Worm (Caenorhabditis elegans) whole organism, young adult: ENCODE results near the gene mps-2.
A peak's percentile ranks its signal among the peaks of the same experiment; 100 is the strongest.

Source experiments
- C06A6.2 ChIP-seq: fragments of 200-800 bp; sonication (Bioruptor generic); conservative IDR thresholded peaks from 2 replicates; pipeline ENCODE4 v1.3.6; 2022; ENCODE audit warnings: missing genetic modification characterization, missing compliant biosample characterization
- D2030.7 ChIP-seq: fragments of 200-800 bp; sonication (Bioruptor generic); IDR thresholded peaks from 2 replicates; pipeline ENCODE4 v1.3.6; 2022; ENCODE audit warnings: missing genetic modification reagents, missing genetic modification characterization, missing compliant biosample characterization
- F23B12.7 ChIP-seq: sonication (generic microtip); optimal IDR thresholded peaks from 2 replicates; lab custom pipeline; 2017; ENCODE audit warnings: missing genetic modification characterization, mild to moderate bottlenecking, missing compliant biosample characterization, antibody characterized with exemption, moderate library complexity; ENCODE audit not compliant: insufficient read depth
- F39B2.1 ChIP-seq: fragments of 200-800 bp; sonication (Bioruptor generic); IDR thresholded peaks from 2 replicates; pipeline ENCODE4 v1.3.6; 2022; ENCODE audit warnings: missing genetic modification reagents, missing genetic modification characterization, missing compliant biosample characterization
- F49E8.2 ChIP-seq: sonication (generic microtip); optimal IDR thresholded peaks from 3 replicates; lab custom pipeline; 2017; ENCODE audit warnings: missing genetic modification characterization, mild to moderate bottlenecking, missing compliant biosample characterization, antibody characterized with exemption, moderate library complexity; ENCODE audit not compliant: insufficient read depth
- F52B5.7 ChIP-seq: sonication (generic microtip); optimal IDR thresholded peaks from 2 replicates; lab custom pipeline; 2016; ENCODE audit warnings: mild to moderate bottlenecking, missing genetic modification characterization, missing compliant biosample characterization
- F55B11.4 ChIP-seq: sonication (generic microtip); optimal IDR thresholded peaks from 2 replicates; lab custom pipeline; 2016; ENCODE audit warnings: missing compliant biosample characterization, missing genetic modification characterization, borderline replicate concordance; ENCODE audit not compliant: insufficient read depth
- T07F8.4 ChIP-seq: sonication (generic microtip); optimal IDR thresholded peaks from 2 replicates; lab custom pipeline; 2016; ENCODE audit warnings: mild to moderate bottlenecking, missing genetic modification characterization, moderate library complexity, missing compliant biosample characterization
- T26A5.8 ChIP-seq: sonication (generic microtip); optimal IDR thresholded peaks from 2 replicates; lab custom pipeline; 2016; ENCODE audit warnings: missing genetic modification characterization, missing compliant biosample characterization
- Y53G8AR.9 ChIP-seq: fragments of 200-800 bp; sonication (Bioruptor generic); conservative IDR thresholded peaks from 2 replicates; pipeline ENCODE4 v1.3.6; 2022; ENCODE audit warnings: missing genetic modification reagents, missing genetic modification characterization, missing compliant biosample characterization
- Y79H2A.3 ChIP-seq: fragments of 200-800 bp; sonication (Bioruptor generic); conservative IDR thresholded peaks from 2 replicates; pipeline ENCODE4 v1.3.6; 2022; ENCODE audit warnings: missing genetic modification reagents, missing genetic modification characterization, missing compliant biosample characterization
- Y95B8A.8 ChIP-seq: fragments of 200-800 bp; sonication (Bioruptor generic); IDR thresholded peaks from 2 replicates; pipeline ENCODE4 v1.3.6; 2022; ENCODE audit warnings: missing genetic modification reagents, missing genetic modification characterization, missing compliant biosample characterization
- aptf-2 ChIP-seq: fragments of 200-800 bp; sonication (Bioruptor generic); conservative IDR thresholded peaks from 2 replicates; pipeline ENCODE4 v1.3.6; 2022; ENCODE audit warnings: missing genetic modification reagents, missing genetic modification characterization, missing compliant biosample characterization
- aptf-3 ChIP-seq: fragments of 200-800 bp; sonication (Bioruptor generic); IDR thresholded peaks from 2 replicates; pipeline ENCODE4 v1.3.6; 2022; ENCODE audit warnings: missing genetic modification characterization, missing compliant biosample characterization
- attf-5 ChIP-seq: fragments of 200-800 bp; sonication (Bioruptor generic); optimal IDR thresholded peaks from 2 replicates; lab custom pipeline; 2018; ENCODE audit warnings: mild to moderate bottlenecking, missing genetic modification characterization, missing compliant biosample characterization
- cebp-1 ChIP-seq, 2 experiments: fragments of 200-800 bp in 1 of 2; sonication (Bioruptor generic) in 1 of 2; sonication (generic microtip) in 1 of 2; IDR thresholded peaks in 1 of 2; optimal IDR thresholded peaks in 1 of 2; 2 replicates each; pipeline versions ENCODE4 v1.3.6 to Lab custom; 2017 to 2022; ENCODE audit warnings: missing compliant biosample characterization in 2 of 2, missing genetic modification characterization in 2 of 2, mild to moderate bottlenecking in 1 of 2, missing genetic modification reagents in 1 of 2, moderate library complexity in 1 of 2
- chd-7 ChIP-seq: sonication (generic microtip); optimal IDR thresholded peaks from 2 replicates; lab custom pipeline; 2016; ENCODE audit warnings: mild to moderate bottlenecking, missing genetic modification characterization, moderate library complexity, missing compliant biosample characterization
- dpff-1 ChIP-seq: sonication (generic microtip); optimal IDR thresholded peaks from 2 replicates; lab custom pipeline; 2017; ENCODE audit warnings: mild to moderate bottlenecking, missing genetic modification characterization, missing compliant biosample characterization
- egl-44 ChIP-seq: fragments of 200-800 bp; sonication (Bioruptor generic); IDR thresholded peaks from 2 replicates; pipeline ENCODE4 v1.3.6; 2022; ENCODE audit warnings: missing genetic modification reagents, missing genetic modification characterization, missing compliant biosample characterization
- fkh-3 ChIP-seq: sonication (generic microtip); optimal IDR thresholded peaks from 2 replicates; lab custom pipeline; 2016; ENCODE audit warnings: mild to moderate bottlenecking, missing genetic modification characterization, missing compliant biosample characterization
- him-1 ChIP-seq: sonication (generic microtip); optimal IDR thresholded peaks from 2 replicates; lab custom pipeline; 2016; ENCODE audit warnings: missing genotype, missing genetic modification reagents, missing genetic modification characterization, missing compliant biosample characterization
- hmg-1.2 ChIP-seq: fragments of 200-800 bp; sonication (Bioruptor generic); IDR thresholded peaks from 2 replicates; pipeline ENCODE4 v1.3.6; 2022; ENCODE audit warnings: missing genetic modification reagents, missing genetic modification characterization, missing compliant biosample characterization
- hmg-20 ChIP-seq: fragments of 200-800 bp; sonication (Bioruptor generic); IDR thresholded peaks from 2 replicates; pipeline ENCODE4 v1.3.6; 2022; ENCODE audit warnings: missing genetic modification reagents, missing genetic modification characterization, missing compliant biosample characterization
- lag-1 ChIP-seq: fragments of 200-800 bp; sonication (Bioruptor generic); IDR thresholded peaks from 2 replicates; pipeline ENCODE4 v1.3.6; 2022; ENCODE audit warnings: missing genetic modification reagents, missing genetic modification characterization, missing compliant biosample characterization
- lin-35 ChIP-seq, 3 experiments: fragments of 150-350 bp in 2 of 3; sonication (generic microtip) in 1 of 3; optimal IDR thresholded peaks; 2 replicates each; lab custom pipeline; 2014 to 2018; ENCODE audit warnings: missing biosample characterization in 3 of 3, missing genetic modification characterization in 3 of 3, missing genetic modification reagents in 3 of 3
- lir-1 ChIP-seq: fragments of 200-800 bp; sonication (Bioruptor generic); conservative IDR thresholded peaks from 2 replicates; pipeline ENCODE4 v1.3.6; 2022; ENCODE audit warnings: missing genetic modification reagents, missing genetic modification characterization, missing compliant biosample characterization
- madf-10 ChIP-seq: sonication (generic microtip); optimal IDR thresholded peaks from 2 replicates; lab custom pipeline; 2016; ENCODE audit warnings: mild to moderate bottlenecking, missing genetic modification characterization, missing compliant biosample characterization
- mes-4 ChIP-seq: sonication (generic microtip); optimal IDR thresholded peaks from 2 replicates; lab custom pipeline; 2016; ENCODE audit warnings: missing genotype, missing genetic modification characterization, missing compliant biosample characterization
- mxl-1 ChIP-seq: sonication (generic microtip); optimal IDR thresholded peaks from 2 replicates; lab custom pipeline; 2016; ENCODE audit warnings: missing genetic modification characterization, missing compliant biosample characterization
- nhr-120 ChIP-seq: fragments of 200-800 bp; sonication (Bioruptor generic); IDR thresholded peaks from 2 replicates; pipeline ENCODE4 v1.3.6; 2022; ENCODE audit warnings: missing genetic modification characterization, missing compliant biosample characterization
- nhr-179 ChIP-seq: sonication (generic microtip); optimal IDR thresholded peaks from 2 replicates; lab custom pipeline; 2016; ENCODE audit warnings: mild to moderate bottlenecking, missing genetic modification characterization, missing compliant biosample characterization
- nhr-27 ChIP-seq: fragments of 200-800 bp; sonication (Bioruptor generic); optimal IDR thresholded peaks from 2 replicates; lab custom pipeline; 2018; ENCODE audit warnings: mild to moderate bottlenecking, missing genetic modification characterization, moderate library complexity, missing compliant biosample characterization
- pha-4 ChIP-seq: fragments of 150-350 bp; sonication (generic microtip); optimal IDR thresholded peaks from 2 replicates; lab custom pipeline; 2014; ENCODE audit warnings: missing biosample characterization, missing genetic modification reagents, missing genetic modification characterization
- repo-1 ChIP-seq: sonication (generic microtip); optimal IDR thresholded peaks from 2 replicates; lab custom pipeline; 2017; ENCODE audit warnings: mild to moderate bottlenecking, missing genetic modification characterization, missing compliant biosample characterization
- snpc-1.1 ChIP-seq: sonication (generic microtip); optimal IDR thresholded peaks from 2 replicates; lab custom pipeline; 2017; ENCODE audit warnings: missing genetic modification characterization, mild to moderate bottlenecking, missing compliant biosample characterization, antibody characterized with exemption, moderate library complexity, missing genotype, missing genetic modification reagents; ENCODE audit not compliant: insufficient read depth
- snpc-1.3 ChIP-seq: sonication (generic microtip); optimal IDR thresholded peaks from 2 replicates; lab custom pipeline; 2017; ENCODE audit warnings: missing genetic modification characterization, mild to moderate bottlenecking, missing compliant biosample characterization, antibody characterized with exemption, moderate library complexity, missing genotype, missing genetic modification reagents; ENCODE audit not compliant: insufficient read depth
- tlf-1 ChIP-seq: fragments of 200-800 bp; sonication (Bioruptor generic); optimal IDR thresholded peaks from 2 replicates; lab custom pipeline; 2018; ENCODE audit warnings: mild to moderate bottlenecking, missing genetic modification characterization, missing compliant biosample characterization
- unc-130 ChIP-seq: sonication (generic microtip); optimal IDR thresholded peaks from 2 replicates; lab custom pipeline; 2016; ENCODE audit warnings: missing genetic modification reagents, missing genetic modification characterization, missing compliant biosample characterization
- unc-62 ChIP-seq: fragments of 150-350 bp; optimal IDR thresholded peaks from 2 replicates; lab custom pipeline; 2014; ENCODE audit warnings: missing biosample characterization, missing genetic modification reagents, missing genetic modification characterization
- ztf-25 ChIP-seq: fragments of 200-800 bp; sonication (Bioruptor generic); IDR thresholded peaks from 2 replicates; pipeline ENCODE4 v1.3.6; 2022; ENCODE audit warnings: missing genetic modification reagents, missing genetic modification characterization, missing compliant biosample characterization
- ztf-28 ChIP-seq: fragments of 200-800 bp; sonication (Bioruptor generic); IDR thresholded peaks from 2 replicates; pipeline ENCODE4 v1.3.6; 2022; ENCODE audit warnings: missing genetic modification reagents, missing genetic modification characterization, missing compliant biosample characterization

The mps-2 gene

DNA sequence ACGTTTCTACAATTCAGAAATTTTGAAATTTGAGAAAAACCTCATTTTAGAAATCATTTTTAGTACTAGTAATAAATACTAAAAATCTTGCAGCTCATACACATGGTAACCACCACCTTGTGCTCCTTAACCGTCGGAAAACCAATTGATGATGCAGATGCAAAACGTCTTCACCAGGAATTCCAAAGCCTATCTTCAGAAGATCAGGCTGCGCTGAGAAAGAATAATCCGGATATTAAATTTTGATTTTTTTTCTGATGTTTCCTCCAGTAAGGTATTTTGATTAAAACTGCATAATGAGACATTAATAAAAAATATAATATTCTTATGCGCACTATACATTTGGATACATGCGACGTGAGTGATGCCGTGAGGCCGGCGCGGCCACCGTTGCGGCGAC, 8.8 kb upstream of the mps-2 start:
- TF ChIP-seq hmg-1.2, result 0 out of 2 replicates have a peak, but pooled peaks have one; percentile 19
- no peak for TF ChIP-seq F23B12.7 (tag; lab: Kevin White, UChicago)
- no peak for TF ChIP-seq T07F8.4 (tag; lab: Kevin White, UChicago)
- no peak for TF ChIP-seq aptf-3 (GFP tag; lab: Robert Waterston, UW)
- no peak for TF ChIP-seq unc-130 (GFP tag; lab: Kevin White, UChicago)
- no peak for TF ChIP-seq F49E8.2 (tag; lab: Kevin White, UChicago)

DNA sequence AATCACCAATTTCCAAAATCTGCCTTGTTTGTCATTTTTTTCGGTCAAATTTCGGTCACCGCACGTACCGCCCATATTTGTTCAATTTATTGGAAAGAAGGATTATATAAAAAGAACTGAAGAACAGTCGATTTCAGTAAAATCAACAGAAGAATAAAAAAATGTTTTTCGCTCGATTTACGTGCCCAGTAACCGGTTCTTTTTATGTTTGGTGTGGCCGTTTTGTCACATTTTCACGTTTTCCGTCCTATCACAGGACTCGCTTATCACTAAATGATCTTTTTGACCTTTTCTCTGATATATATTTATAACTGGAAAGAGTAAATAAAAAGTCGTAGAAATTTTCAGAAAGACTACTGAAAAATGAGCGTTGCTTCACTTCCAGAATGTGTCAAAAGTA, 7.4 kb upstream of the mps-2 start, which contains the start of gene far-7:
far-7 (plus strand) TSS at position 331 of the 400 bp plus-strand sequence.
- TF ChIP-seq egl-44 (no peak), snpc-1.1 (tag; lab: Kevin White, UChicago) (no peak), attf-5 (GFP tag; lab: Kevin White, UChicago) (no peak), mes-4 (tag; lab: Kevin White, UChicago) (no peak), nhr-27 (tag; lab: Kevin White, UChicago) (no peak)

DNA sequence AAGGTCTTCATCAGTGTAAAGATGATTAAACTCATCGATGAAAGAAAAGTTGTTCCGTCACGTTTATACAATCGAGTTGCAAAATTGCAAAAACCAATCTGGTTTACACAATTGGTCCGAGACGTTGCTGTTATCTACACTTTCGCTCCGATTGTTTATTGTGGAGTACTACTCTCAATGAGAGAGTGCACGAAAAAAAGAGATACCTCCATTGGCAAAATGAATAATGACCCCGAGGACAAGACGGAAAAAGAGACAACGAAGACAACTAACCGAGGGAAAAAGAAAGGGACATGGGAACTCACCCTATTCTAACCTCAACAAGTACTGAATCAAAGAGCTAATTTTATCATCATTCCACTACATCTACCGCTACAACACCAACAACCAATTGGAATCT, 1.5 kb upstream of the mps-2 start:
- TF ChIP-seq snpc-1.1 (tag; lab: Kevin White, UChicago) (no peak), madf-10 (no peak), tlf-1 (GFP tag; lab: Kevin White, UChicago) (no peak), lag-1 (GFP tag; lab: Robert Waterston, UW) (no peak), pha-4 (tag; lab: Kevin White, UChicago) (no peak), snpc-1.3 (tag; lab: Kevin White, UChicago) (no peak), hmg-20 (GFP tag; lab: Robert Waterston, UW) (no peak), fkh-3 (tag; lab: Kevin White, UChicago) (no peak), him-1 (tag; lab: Kevin White, UChicago) (no peak), Y95B8A.8 (no peak), dpff-1 (tag; lab: Kevin White, UChicago) (no peak), F52B5.7 (tag; lab: Kevin White, UChicago) (no peak)

DNA sequence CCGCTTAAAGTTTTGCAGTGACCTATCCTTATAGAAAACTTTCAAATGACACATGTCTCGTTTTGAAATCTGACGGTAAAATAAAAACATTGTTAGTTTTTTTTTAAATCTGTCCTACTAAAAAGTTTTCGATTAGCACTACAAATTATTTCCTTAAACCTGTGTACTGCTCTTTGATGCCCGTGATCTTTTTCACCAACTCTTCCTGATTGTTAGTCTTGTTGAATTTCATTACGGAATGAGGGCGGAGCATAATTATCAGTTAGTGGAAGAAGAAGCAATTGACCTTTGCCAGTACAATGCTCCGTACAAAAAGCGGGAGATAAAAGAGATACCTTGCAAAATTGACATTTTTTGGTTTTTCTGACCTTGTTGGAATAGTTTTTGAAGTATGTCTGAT, 4.9 kb downstream of the mps-2 start, which contains the start of gene K01A2.4:
K01A2.4 (plus strand) TSS at position 301 of the 400 bp plus-strand sequence.
- TF ChIP-seq aptf-2 (GFP tag; lab: Robert Waterston, UW), result no peak
- no peak for TF ChIP-seq T26A5.8 (tag; lab: Kevin White, UChicago)
- TF ChIP-seq ztf-28 (GFP tag; lab: Robert Waterston, UW), result no peak
- no peak for TF ChIP-seq lin-35 (GFP tag; optimal IDR thresholded peaks at IDR 0.05; lab: Kevin White, UChicago)
- TF ChIP-seq Y53G8AR.9 (GFP tag; lab: Robert Waterston, UW), result no peak
- TF ChIP-seq dpff-1 (tag; lab: Kevin White, UChicago), result no peak
- no peak for TF ChIP-seq Y95B8A.8
- no peak for TF ChIP-seq Y79H2A.3 (GFP tag; lab: Robert Waterston, UW)
- no peak for TF ChIP-seq repo-1
- no peak for TF ChIP-seq ztf-25 (GFP tag; lab: Robert Waterston, UW)
- no peak for TF ChIP-seq lir-1
- no peak for TF ChIP-seq nhr-120 (GFP tag; lab: Robert Waterston, UW)

DNA sequence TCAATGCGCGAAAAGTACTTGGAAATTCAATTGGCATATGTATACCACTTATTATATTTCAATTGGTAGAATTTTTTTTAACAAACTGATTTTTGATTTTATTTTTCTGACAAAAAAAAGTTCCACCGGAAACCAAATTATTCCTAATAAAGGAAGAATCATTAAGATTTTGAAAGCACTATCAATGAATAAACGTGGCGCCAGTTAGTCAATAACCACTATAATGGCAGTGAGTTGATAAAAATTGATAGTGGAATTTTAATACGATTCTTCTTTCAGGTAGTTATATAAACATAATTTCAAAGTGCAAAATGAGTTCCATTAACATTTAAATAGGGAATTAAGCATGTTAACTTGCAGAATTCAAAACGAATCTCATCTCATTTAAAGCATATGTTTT, 6.4 kb downstream of the mps-2 start, which contains the start of gene col-69:
col-69 (minus strand) TSS at position 101 of the 400 bp plus-strand sequence.
- TF ChIP-seq D2030.7 (GFP tag; lab: Robert Waterston, UW), result no peak
- TF ChIP-seq chd-7, result no peak
- TF ChIP-seq mxl-1 (tag; lab: Kevin White, UChicago), result no peak
- TF ChIP-seq F39B2.1 (GFP tag; lab: Robert Waterston, UW), result no peak
- no peak for TF ChIP-seq nhr-179 (tag; lab: Kevin White, UChicago)
- TF ChIP-seq tlf-1 (GFP tag; lab: Kevin White, UChicago), result no peak
- TF ChIP-seq ztf-25 (GFP tag; lab: Robert Waterston, UW), result no peak
- no peak for TF ChIP-seq unc-62 (GFP tag; lab: Kevin White, UChicago)
- no peak for TF ChIP-seq F55B11.4 (tag; lab: Kevin White, UChicago)
- TF ChIP-seq C06A6.2 (GFP tag; lab: Robert Waterston, UW), result no peak
- TF ChIP-seq fkh-3 (tag; lab: Kevin White, UChicago), result no peak
- TF ChIP-seq cebp-1 (GFP tag; IDR thresholded peaks at IDR 0.05; lab: Robert Waterston, UW), result no peak
- TF ChIP-seq cebp-1 (tag; optimal IDR thresholded peaks at IDR 0.05; lab: Kevin White, UChicago), result no peak
